Worm (Caenorhabditis elegans) whole organism, L2 larva: Measurements from ENCODE around the gene glr-7.

Experiments
- elt-1 ChIP-seq: fragments of 150-350 bp; optimal IDR thresholded peaks from 2 replicates; lab custom pipeline; 2014; ENCODE audit warnings: missing biosample characterization, missing genetic modification characterization
- fos-1 ChIP-seq: fragments of 150-350 bp; optimal IDR thresholded peaks from 2 replicates; lab custom pipeline; 2014; ENCODE audit warnings: missing biosample characterization, missing genetic modification characterization
- nhr-11 ChIP-seq: fragments of 150-350 bp; optimal IDR thresholded peaks from 2 replicates; lab custom pipeline; 2014; ENCODE audit warnings: missing biosample characterization, missing genetic modification characterization
- sma-3 ChIP-seq: sonication (generic microtip); optimal IDR thresholded peaks from 2 replicates; lab custom pipeline; 2016; ENCODE audit warnings: missing genetic modification reagents, missing genetic modification characterization, missing compliant biosample characterization
- unc-62 ChIP-seq: fragments of 150-350 bp; optimal IDR thresholded peaks from 2 replicates; lab custom pipeline; 2014; ENCODE audit warnings: missing biosample characterization, missing genetic modification reagents, missing genetic modification characterization
- zag-1 ChIP-seq: fragments of 150-350 bp; optimal IDR thresholded peaks from 2 replicates; lab custom pipeline; 2014; ENCODE audit warnings: missing biosample characterization, missing genetic modification characterization

DNA sequence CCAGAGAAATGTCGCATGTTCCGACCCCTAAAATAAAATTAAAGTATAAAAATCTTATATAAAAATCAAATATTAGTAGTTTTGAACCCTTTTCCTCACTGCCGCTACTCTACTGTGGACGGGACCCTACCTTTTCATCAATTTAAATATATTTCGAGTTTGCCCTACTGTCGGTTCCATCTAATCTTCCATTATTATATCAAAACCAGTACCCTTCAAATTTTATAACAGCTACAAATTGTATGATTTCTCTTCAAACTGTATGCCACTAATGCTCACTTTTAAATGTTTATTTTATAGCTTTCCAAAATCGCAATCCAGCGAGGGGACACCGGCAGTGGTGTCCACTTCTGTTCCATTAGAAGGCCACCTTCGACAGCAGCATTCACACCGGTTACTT is 24.7 kb downstream of the glr-7 start, which contains the start of gene C43H6.6:
- TF ChIP-seq unc-62 (GFP tag; lab: Kevin White, UChicago), result no peak
- TF ChIP-seq fos-1 (tag; lab: Kevin White, UChicago), result no peak
- no peak for TF ChIP-seq sma-3 (GFP tag; lab: Kevin White, UChicago)
- no peak for TF ChIP-seq nhr-11 (tag; lab: Kevin White, UChicago)
- no peak for TF ChIP-seq zag-1 (tag; lab: Kevin White, UChicago)
- TF ChIP-seq elt-1, result no peak
